Fruit fly (Drosophila melanogaster): ENCODE results near the gene CG8927.
A peak's percentile ranks its signal among the peaks of the same experiment; 100 is the strongest.

Gene CG8927

DNA sequence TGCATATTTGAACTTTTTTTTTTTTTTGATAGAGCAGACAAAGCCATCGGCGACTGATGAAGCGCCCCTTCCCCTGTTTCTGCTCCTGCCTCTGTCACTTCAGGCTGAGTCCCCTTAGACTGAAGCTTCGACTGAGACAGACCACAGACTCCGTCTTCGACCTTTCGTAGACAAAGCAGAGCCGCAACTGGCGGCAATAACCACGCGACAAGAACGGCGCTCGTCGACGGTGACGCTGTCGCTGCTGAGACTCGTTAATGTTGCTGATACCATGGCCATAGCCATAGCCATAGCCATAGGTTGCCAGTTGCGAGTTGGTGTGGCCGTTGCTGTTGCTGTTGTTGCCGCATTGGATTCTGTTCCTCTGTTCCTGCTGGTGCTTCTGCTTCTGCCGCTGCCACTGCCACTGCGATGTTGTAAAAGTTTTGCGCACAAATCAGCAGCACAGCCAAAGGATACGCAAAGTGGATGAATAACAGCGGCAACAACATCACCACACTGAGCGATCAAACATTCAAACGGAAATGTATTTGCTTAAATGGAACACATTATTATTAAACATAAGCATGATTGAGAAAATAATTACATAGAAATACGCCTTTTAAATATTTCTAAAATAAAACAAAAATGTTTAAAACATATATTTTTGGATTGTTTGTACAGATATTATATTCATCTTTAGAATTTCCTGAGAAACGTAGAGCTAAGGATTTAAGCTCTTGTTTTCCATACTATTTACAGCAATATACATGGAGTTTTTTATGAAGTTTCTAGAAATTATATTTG, 42.6 kb downstream of the CG8927 start (continued):
- TF ChIP-seq abd-A (tag; optimal IDR thresholded peaks at IDR 0.05) (peak; percentile 90), CoRest (tag; optimal IDR thresholded peaks at IDR 0.05) (peak; percentile 39), CG9609 (GFP tag; optimal IDR thresholded peaks at IDR 0.05) (no peak), CG4282 (GFP tag; optimal IDR thresholded peaks at IDR 0.05) (no peak), grau (tag; optimal IDR thresholded peaks at IDR 0.05) (peak; percentile 59), Hr39 (optimal IDR thresholded peaks at IDR 0.05) (no peak), CG3726 (GFP tag; IDR thresholded peaks at IDR 0.05) (peak; percentile 51; the same call in 1 of the 3 replicates), CG8290 (GFP tag; optimal IDR thresholded peaks at IDR 0.05) (no peak), CG8290 (tag; optimal IDR thresholded peaks at IDR 0.05) (peak in 1 of 2 experiments; percentile 75), gfzf (GFP tag; optimal IDR thresholded peaks at IDR 0.05) (no peak), CG7963 (GFP tag; IDR thresholded peaks at IDR 0.05; ENCODE audit: partially characterized antibody) (no peak), CG7928 (GFP tag; optimal IDR thresholded peaks at IDR 0.05) (no peak), caup (GFP tag; optimal IDR thresholded peaks at IDR 0.05; ENCODE audit: severe bottlenecking) (no peak), Six4 (GFP tag; optimal IDR thresholded peaks at IDR 0.05) (no peak), NFAT (GFP tag; IDR thresholded peaks at IDR 0.05) (peak; percentile 38; the same call in 1 of the 2 replicates), MESR4 (GFP tag; optimal IDR thresholded peaks at IDR 0.05) (no peak), Dip3 (GFP tag; optimal IDR thresholded peaks at IDR 0.05) (peak; percentile 3), HLH3B (GFP tag; IDR thresholded peaks at IDR 0.05) (0 out of 2 replicates have a peak, but pooled peaks have one; percentile 16), CG17361 (GFP tag; IDR thresholded peaks at IDR 0.05) (no peak), chif (GFP tag; optimal IDR thresholded peaks at IDR 0.05) (no peak), D19A (tag; optimal IDR thresholded peaks at IDR 0.05) (peak; percentile 33), CG17186 (GFP tag; optimal IDR thresholded peaks at IDR 0.05) (no peak), usp (GFP tag; optimal IDR thresholded peaks at IDR 0.05) (no peak), Chrac-16 (GFP tag; optimal IDR thresholded peaks at IDR 0.05) (no peak), Meics (GFP tag; optimal IDR thresholded peaks at IDR 0.05) (peak; percentile 71), CkIIα-i1 (GFP tag; IDR thresholded peaks at IDR 0.05) (no peak), Mes4 (GFP tag; optimal IDR thresholded peaks at IDR 0.05) (no peak), CG8388 (GFP tag; optimal IDR thresholded peaks at IDR 0.05) (no peak), nmo (GFP tag; optimal IDR thresholded peaks at IDR 0.05) (peak; percentile 43), Gug (GFP tag; IDR thresholded peaks at IDR 0.05) (no peak; the same call in 3 of the 4 replicates), CG10209 (GFP tag; optimal IDR thresholded peaks at IDR 0.05) (no peak), Dll (GFP tag; IDR thresholded peaks at IDR 0.05; ENCODE audit: partially characterized antibody) (no peak), Bteb2 (GFP tag; optimal IDR thresholded peaks at IDR 0.05) (no peak), Ssrp (tag; optimal IDR thresholded peaks at IDR 0.05) (peak; percentile 35), CG9797 (GFP tag; optimal IDR thresholded peaks at IDR 0.05) (no peak), Dek (tag; optimal IDR thresholded peaks at IDR 0.05) (no peak), crc (GFP tag; optimal IDR thresholded peaks at IDR 0.05) (no peak), Hey (tag; optimal IDR thresholded peaks at IDR 0.05) (peak; percentile 46), Kr (GFP tag; optimal IDR thresholded peaks at IDR 0.05) (no peak), crp (GFP tag; optimal IDR thresholded peaks at IDR 0.05) (no peak), tx (GFP tag; optimal IDR thresholded peaks at IDR 0.05) (no peak), al (GFP tag; IDR thresholded peaks at IDR 0.05) (no peak), CG14965 (GFP tag; optimal IDR thresholded peaks at IDR 0.05; ENCODE audit: borderline replicate concordance) (no peak), aop (GFP tag; IDR thresholded peaks at IDR 0.05) (no peak), psq (GFP tag; optimal IDR thresholded peaks at IDR 0.05) (no peak), Ets97D (GFP tag; optimal IDR thresholded peaks at IDR 0.05) (no peak), onecut (GFP tag; IDR thresholded peaks at IDR 0.05) (peak; percentile 22; the same call in 1 of the 2 replicates), ken (GFP tag; IDR thresholded peaks at IDR 0.05) (no peak), dm (GFP tag; optimal IDR thresholded peaks at IDR 0.05) (peak; percentile 31), CG17829 (tag; optimal IDR thresholded peaks at IDR 0.05) (no peak)
